Fruit fly (Drosophila melanogaster) whole organism, wandering third instar larva: Measurements from ENCODE around the gene CG31178.
A peak's percentile ranks its signal among the peaks of the same experiment; 100 is the strongest.

Source experiments
- Abd-B ChIP-seq: fragments of >200 bp; optimal IDR thresholded peaks from 2 replicates; lab custom pipeline; 2017; ENCODE audit warnings: missing biosample characterization, missing genetic modification characterization
- CG32264 ChIP-seq: fragments of 200-800 bp; sonication (Bioruptor generic); optimal IDR thresholded peaks from 2 replicates; lab custom pipeline; 2016; ENCODE audit warnings: missing biosample characterization, missing genetic modification characterization
- CrebA ChIP-seq: fragments of 200-800 bp; sonication (Bioruptor generic); optimal IDR thresholded peaks from 2 replicates; lab custom pipeline; 2016; ENCODE audit warnings: missing biosample characterization, mild to moderate bottlenecking, missing genetic modification characterization, borderline replicate concordance
- Dfd ChIP-seq: fragments of >200 bp; optimal IDR thresholded peaks from 2 replicates; lab custom pipeline; 2017; ENCODE audit warnings: missing biosample characterization, missing genetic modification characterization
- Dif ChIP-seq: fragments of 200-275, 200-300 bp; sonication (Bioruptor generic); optimal IDR thresholded peaks from 2 replicates; lab custom pipeline; 2018; ENCODE audit warnings: missing biosample characterization, missing genetic modification characterization; ENCODE audit not compliant: partially characterized antibody
- GATAd ChIP-seq: sonication (Bioruptor generic); optimal IDR thresholded peaks from 2 replicates; lab custom pipeline; 2016; ENCODE audit warnings: missing biosample characterization, missing genetic modification characterization
- HLH106 ChIP-seq: fragments of 200-800 bp; optimal IDR thresholded peaks from 3 replicates; lab custom pipeline; 2019; ENCODE audit warnings: missing biosample characterization, mild to moderate bottlenecking, missing genetic modification characterization, moderate library complexity
- Hnf4 ChIP-seq: fragments of 200-800 bp; sonication (Bioruptor generic); optimal IDR thresholded peaks from 2 replicates; lab custom pipeline; 2016; ENCODE audit warnings: missing biosample characterization, mild to moderate bottlenecking, missing genetic modification characterization
- Hr83 ChIP-seq: fragments of 200-300 bp; sonication (Bioruptor generic); optimal IDR thresholded peaks from 2 replicates; lab custom pipeline; 2016; ENCODE audit warnings: missing biosample characterization, mild to moderate bottlenecking, missing genetic modification characterization, moderate library complexity; ENCODE audit not compliant: poor library complexity, severe bottlenecking
- Jra ChIP-seq: sonication (Bioruptor generic); optimal IDR thresholded peaks from 2 replicates; lab custom pipeline; 2016; ENCODE audit warnings: missing biosample characterization, missing genetic modification characterization
- Myc ChIP-seq: fragments of >200 bp; optimal IDR thresholded peaks from 2 replicates; lab custom pipeline; 2017
- Rel ChIP-seq, 2 experiments: fragments of 200-800 bp; sonication (Bioruptor generic) in 1 of 2; optimal IDR thresholded peaks; 2 replicates in 1 of 2; 3 replicates in 1 of 2; lab custom pipeline; 2016 to 2019; ENCODE audit warnings: mild to moderate bottlenecking in 2 of 2, missing biosample characterization in 2 of 2, missing genetic modification characterization in 2 of 2, moderate library complexity in 1 of 2
- Sp1 ChIP-seq: fragments of 200-800 bp; sonication (Bioruptor generic); optimal IDR thresholded peaks from 3 replicates; lab custom pipeline; 2019; ENCODE audit warnings: missing biosample characterization, mild to moderate bottlenecking, missing genetic modification characterization, moderate library complexity
- Vsx2 ChIP-seq: fragments of 200-300, 225-300 bp; sonication (Bioruptor generic); optimal IDR thresholded peaks from 2 replicates; lab custom pipeline; 2018; ENCODE audit warnings: missing biosample characterization, missing genetic modification characterization; ENCODE audit not compliant: partially characterized antibody
- br ChIP-seq: fragments of 200-800 bp; sonication (Bioruptor generic); optimal IDR thresholded peaks from 2 replicates; lab custom pipeline; 2016; ENCODE audit warnings: missing biosample characterization, missing genetic modification characterization
- dl ChIP-seq, 2 experiments: fragments of 175-275, 200-275 bp in 1 of 2; fragments of 200-275 bp in 1 of 2; sonication (Bioruptor generic); optimal IDR thresholded peaks; lab custom pipeline; 2018; ENCODE audit warnings: mild to moderate bottlenecking in 2 of 2, missing biosample characterization in 2 of 2, missing genetic modification characterization in 2 of 2, moderate library complexity in 2 of 2; ENCODE audit not compliant: partially characterized antibody in 2 of 2, insufficient read depth in 1 of 2
- dmrt93B ChIP-seq: fragments of 200-800 bp; sonication (Bioruptor generic); optimal IDR thresholded peaks from 2 replicates; lab custom pipeline; 2018; ENCODE audit warnings: missing biosample characterization, mild to moderate bottlenecking, missing genetic modification characterization
- ey ChIP-seq: fragments of 200-800 bp; sonication (Bioruptor generic); optimal IDR thresholded peaks from 2 replicates; lab custom pipeline; 2016; ENCODE audit warnings: missing biosample characterization, missing genetic modification characterization
- foxo ChIP-seq, 2 experiments: fragments of 200-800 bp; sonication (Bioruptor generic); optimal IDR thresholded peaks; 2 replicates in 1 of 2; 3 replicates in 1 of 2; lab custom pipeline; 2016 to 2017; ENCODE audit warnings: missing biosample characterization in 2 of 2, missing genetic modification characterization in 2 of 2
- fru ChIP-seq: fragments of 200-800 bp; sonication (Bioruptor generic); optimal IDR thresholded peaks from 3 replicates; lab custom pipeline; 2016; ENCODE audit warnings: missing biosample characterization, mild to moderate bottlenecking, missing genetic modification characterization
- h ChIP-seq: fragments of 200-800 bp; sonication (Bioruptor generic); optimal IDR thresholded peaks from 3 replicates; lab custom pipeline; 2016; ENCODE audit warnings: missing biosample characterization, mild to moderate bottlenecking, missing genetic modification characterization
- jim ChIP-seq: fragments of 175-275, 200-325 bp; sonication (Bioruptor generic); optimal IDR thresholded peaks from 2 replicates; lab custom pipeline; 2016; ENCODE audit warnings: missing biosample characterization, mild to moderate bottlenecking, missing genetic modification characterization
- pan ChIP-seq: fragments of >200 bp; optimal IDR thresholded peaks from 2 replicates; lab custom pipeline; 2017
- psq ChIP-seq: fragments of 200-800 bp; sonication (Bioruptor generic); optimal IDR thresholded peaks from 3 replicates; lab custom pipeline; 2017; ENCODE audit warnings: missing biosample characterization, mild to moderate bottlenecking, missing genetic modification characterization, moderate library complexity
- rgr ChIP-seq: fragments of 200-800 bp; sonication (Bioruptor generic); optimal IDR thresholded peaks from 3 replicates; lab custom pipeline; 2016; ENCODE audit warnings: missing biosample characterization, mild to moderate bottlenecking, missing genetic modification characterization
- sv ChIP-seq: fragments of 200-800 bp; sonication (Bioruptor generic); optimal IDR thresholded peaks from 3 replicates; lab custom pipeline; 2016; ENCODE audit warnings: missing biosample characterization, missing genetic modification characterization
- tai ChIP-seq: sonication (Bioruptor generic); optimal IDR thresholded peaks from 2 replicates; lab custom pipeline; 2016; ENCODE audit warnings: missing biosample characterization, missing genetic modification characterization
- woc ChIP-seq: sonication (Bioruptor generic); optimal IDR thresholded peaks from 2 replicates; lab custom pipeline; 2016; ENCODE audit warnings: missing biosample characterization, mild to moderate bottlenecking, missing genetic modification characterization

Gene CG31178

dm6 chr3R:21887588-21888007 is 14.1 kb downstream of the CG31178 start:
- TF ChIP-seq ey (GFP tag; lab: Kevin White, UChicago): peak; percentile 33
- TF ChIP-seq foxo (GFP tag; optimal IDR thresholded peaks at IDR 0.05; lab: Kevin White, UChicago): peak in 1 of 2 experiments; percentile 53
- TF ChIP-seq dl (GFP tag; optimal IDR thresholded peaks at IDR 0.05; lab: Kevin White, UChicago; ENCODE audit: insufficient read depth in 1 of 2, partially characterized antibody in 2 of 2): no peak
- TF ChIP-seq Dfd (GFP tag; lab: Kevin White, UChicago): no peak
- no peak for TF ChIP-seq Hr83 (GFP tag; lab: Kevin White, UChicago)
- peak; percentile 19 for TF ChIP-seq Hnf4 (GFP tag; lab: Kevin White, UChicago)
- TF ChIP-seq Rel (GFP tag; optimal IDR thresholded peaks at IDR 0.05; lab: Kevin White, UChicago): no peak
- TF ChIP-seq Rel (tag; optimal IDR thresholded peaks at IDR 0.05; lab: Kevin White, UChicago): no peak
- peak; percentile 37 for TF ChIP-seq HLH106 (tag; lab: Kevin White, UChicago)
- no peak for TF ChIP-seq tai (GFP tag; lab: Kevin White, UChicago)
- no peak for TF ChIP-seq Sp1 (GFP tag; lab: Kevin White, UChicago)
- no peak for TF ChIP-seq pan (lab: Kevin White, UChicago)
- no peak for TF ChIP-seq GATAd (GFP tag; lab: Kevin White, UChicago)
- TF ChIP-seq rgr: peak; percentile 16
- no peak for TF ChIP-seq sv (GFP tag; lab: Kevin White, UChicago)
- no peak for TF ChIP-seq Abd-B (GFP tag; lab: Kevin White, UChicago)
- no peak for TF ChIP-seq dmrt93B (GFP tag; lab: Kevin White, UChicago)
- no peak for TF ChIP-seq CrebA (GFP tag; lab: Kevin White, UChicago)
- TF ChIP-seq h (GFP tag; lab: Kevin White, UChicago): no peak
- no peak for TF ChIP-seq Vsx2 (GFP tag; lab: Kevin White, UChicago)
- TF ChIP-seq woc (GFP tag; lab: Kevin White, UChicago): peak; percentile 40
- no peak for TF ChIP-seq br
- peak; percentile 56 for TF ChIP-seq fru
- no peak for TF ChIP-seq jim (GFP tag; lab: Kevin White, UChicago)
- no peak for TF ChIP-seq Jra
- no peak for TF ChIP-seq psq (GFP tag; lab: Kevin White, UChicago)
- TF ChIP-seq Dif (GFP tag; lab: Kevin White, UChicago): no peak
- TF ChIP-seq, all 38 proteins: peak for 7

DNA sequence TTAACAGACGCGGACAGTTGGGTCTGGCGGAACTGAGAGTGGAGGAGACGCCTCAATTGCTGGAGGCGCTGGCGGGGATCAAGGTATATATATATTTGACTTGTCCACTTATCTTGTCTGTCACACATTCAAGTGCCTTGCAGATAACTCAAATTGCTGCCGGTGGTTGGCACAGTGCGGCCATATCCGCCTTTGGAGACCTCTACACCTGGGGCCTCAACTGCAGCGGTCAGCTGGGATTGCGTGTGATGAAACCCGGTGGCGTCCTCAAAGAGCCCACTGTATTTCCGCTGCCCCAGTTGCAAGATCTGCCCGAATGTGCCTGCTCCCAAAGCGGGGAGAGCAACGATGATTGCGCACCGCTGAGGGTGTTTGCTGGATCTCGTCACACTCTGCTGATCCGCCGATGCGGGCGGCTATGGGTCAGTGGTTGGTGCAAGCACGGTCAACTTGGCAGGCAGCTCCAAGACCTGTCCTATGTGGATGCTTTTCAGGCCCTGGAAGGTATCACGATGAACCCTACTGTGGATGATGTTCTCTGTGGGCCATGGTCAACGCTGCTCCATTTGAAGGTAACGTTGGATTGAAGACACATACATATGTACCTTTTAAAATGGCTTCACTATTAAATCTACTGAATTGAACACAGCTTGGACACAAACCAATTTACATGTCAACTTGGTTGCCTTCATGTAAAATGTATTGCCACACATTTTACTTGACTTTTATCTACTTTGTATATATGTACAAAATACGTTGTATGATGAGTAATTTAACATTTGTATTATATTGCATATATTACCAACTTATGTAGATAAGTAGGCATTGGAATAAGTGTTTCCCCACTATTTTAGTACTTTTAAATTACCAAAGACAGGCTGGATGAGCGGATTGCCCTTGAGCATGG is 15.4 kb downstream of the CG31178 start, which contains the start of gene CG43844:
Gene CG43844, plus strand, starts transcription at position 844 of the 907 bp plus-strand sequence.
- TF ChIP-seq jim (GFP tag; lab: Kevin White, UChicago): no peak
- no peak for TF ChIP-seq woc (GFP tag; lab: Kevin White, UChicago)
- peak; percentile 0 for TF ChIP-seq h (GFP tag; lab: Kevin White, UChicago)
- peak; percentile 30 for TF ChIP-seq Myc (lab: Kevin White, UChicago)
- peak in 1 of 2 experiments; percentile 35 for TF ChIP-seq foxo (GFP tag; optimal IDR thresholded peaks at IDR 0.05; lab: Kevin White, UChicago)
- peak; percentile 6 for TF ChIP-seq ey (GFP tag; lab: Kevin White, UChicago)
- TF ChIP-seq fru: peak; percentile 45
- no peak for TF ChIP-seq Sp1 (GFP tag; lab: Kevin White, UChicago)

- peak; percentile 10 for TF ChIP-seq fru
- no peak for TF ChIP-seq dl (GFP tag; optimal IDR thresholded peaks at IDR 0.05; lab: Kevin White, UChicago; ENCODE audit: insufficient read depth in 1 of 2, partially characterized antibody in 2 of 2)
- no peak for TF ChIP-seq sv (GFP tag; lab: Kevin White, UChicago)
- no peak for TF ChIP-seq Rel (GFP tag; optimal IDR thresholded peaks at IDR 0.05; lab: Kevin White, UChicago)
- peak; percentile 30 for TF ChIP-seq Rel (tag; optimal IDR thresholded peaks at IDR 0.05; lab: Kevin White, UChicago)
- no peak for TF ChIP-seq CG32264 (GFP tag; lab: Kevin White, UChicago)
- TF ChIP-seq br: no peak
- TF ChIP-seq Hnf4 (GFP tag; lab: Kevin White, UChicago): no peak
- peak; percentile 23 for TF ChIP-seq h (GFP tag; lab: Kevin White, UChicago)
Observed at dm6 chr3R:21889945-21890344, 16.4 kb downstream of the CG31178 start.

- TF ChIP-seq Sp1 (GFP tag; lab: Kevin White, UChicago) (no peak), psq (GFP tag; lab: Kevin White, UChicago) (no peak), CrebA (GFP tag; lab: Kevin White, UChicago) (no peak), dmrt93B (GFP tag; lab: Kevin White, UChicago) (no peak), Abd-B (GFP tag; lab: Kevin White, UChicago) (no peak), Rel (GFP tag; optimal IDR thresholded peaks at IDR 0.05; lab: Kevin White, UChicago) (no peak), Rel (tag; optimal IDR thresholded peaks at IDR 0.05; lab: Kevin White, UChicago) (peak; percentile 5)
Observed at dm6 chr3R:21890739-21891138, 17.2 kb downstream of the CG31178 start.
